Fruit fly (Drosophila melanogaster) whole organism, larva: ENCODE measurements around the gene CG15742.

ENCODE experiments used
- noc ChIP-seq: fragments of 200-800 bp; sonication (Bioruptor generic); optimal IDR thresholded peaks from 3 replicates; lab custom pipeline; 2019; ENCODE audit warnings: missing biosample characterization, mild to moderate bottlenecking, missing genetic modification characterization, moderate library complexity

The CG15742 gene

dm6 chrX:13209410-13209809, 48.9 kb downstream of the CG15742 start:
- TF ChIP-seq noc (tag; lab: Kevin White, UChicago) = no peak

dm6 chrX:13208554-13208953, 49.7 kb downstream of the CG15742 start:
- no peak for TF ChIP-seq noc (tag; lab: Kevin White, UChicago)

dm6 chrX:13208075-13208474, 50.2 kb downstream of the CG15742 start:
- TF ChIP-seq noc (tag; lab: Kevin White, UChicago) = no peak
